Worm (Caenorhabditis elegans) whole organism, young adult: Measurements from ENCODE around the gene srw-94.

Experiments used
- F22D6.2 ChIP-seq: sonication (generic microtip); optimal IDR thresholded peaks from 2 replicates; lab custom pipeline; 2016; ENCODE audit warnings: mild to moderate bottlenecking, missing genetic modification characterization, missing compliant biosample characterization
- akir-1 ChIP-seq: fragments of 200-800 bp; sonication (Bioruptor generic); optimal IDR thresholded peaks from 2 replicates; lab custom pipeline; 2018; ENCODE audit warnings: mild to moderate bottlenecking, missing genetic modification characterization, moderate library complexity, missing compliant biosample characterization
- dpff-1 ChIP-seq: sonication (generic microtip); optimal IDR thresholded peaks from 2 replicates; lab custom pipeline; 2017; ENCODE audit warnings: mild to moderate bottlenecking, missing genetic modification characterization, missing compliant biosample characterization
- lin-40 ChIP-seq: sonication (generic microtip); optimal IDR thresholded peaks from 2 replicates; lab custom pipeline; 2016; ENCODE audit warnings: missing genetic modification characterization, mild to moderate bottlenecking, missing compliant biosample characterization, missing genotype, missing genetic modification reagents
- somi-1 ChIP-seq: fragments of 200-800 bp; sonication (Bioruptor generic); optimal IDR thresholded peaks from 2 replicates; lab custom pipeline; 2018; ENCODE audit warnings: mild to moderate bottlenecking, missing genetic modification characterization, missing compliant biosample characterization
- unc-130 ChIP-seq: sonication (generic microtip); optimal IDR thresholded peaks from 2 replicates; lab custom pipeline; 2016; ENCODE audit warnings: missing genetic modification reagents, missing genetic modification characterization, missing compliant biosample characterization
- ztf-26 ChIP-seq: sonication (generic microtip); optimal IDR thresholded peaks from 2 replicates; lab custom pipeline; 2017; ENCODE audit warnings: missing genetic modification characterization, missing compliant biosample characterization
- ztf-28 ChIP-seq: fragments of 200-800 bp; sonication (Bioruptor generic); IDR thresholded peaks from 2 replicates; pipeline ENCODE4 v1.3.6; 2022; ENCODE audit warnings: missing genetic modification reagents, missing genetic modification characterization, missing compliant biosample characterization

ce11 chrIV:4814185-4814584 is at the start of gene srw-94:
- TF ChIP-seq lin-40 (tag; lab: Kevin White, UChicago) (no peak), ztf-28 (GFP tag; lab: Robert Waterston, UW) (no peak), akir-1 (GFP tag; lab: Kevin White, UChicago) (no peak), F22D6.2 (tag; lab: Kevin White, UChicago) (no peak), dpff-1 (tag; lab: Kevin White, UChicago) (no peak), somi-1 (no peak), ztf-26 (tag; lab: Kevin White, UChicago) (no peak), unc-130 (GFP tag; lab: Kevin White, UChicago) (no peak)
